Worm (Caenorhabditis elegans) whole organism, midembryonic: ENCODE results near the gene Y47D7A.18.

Experiments
- T22C8.4 ChIP-seq: fragments of 200-800 bp; sonication (Bioruptor generic); IDR thresholded peaks from 2 replicates; pipeline ENCODE4 v1.3.6; 2022; ENCODE audit warnings: missing genetic modification characterization, missing compliant biosample characterization
- cog-1 ChIP-seq: sonication (generic microtip); optimal IDR thresholded peaks from 2 replicates; lab custom pipeline; 2016; ENCODE audit warnings: missing genetic modification characterization, missing compliant biosample characterization
- flt-1 ChIP-seq: fragments of 200-800 bp; sonication (Bioruptor generic); IDR thresholded peaks from 2 replicates; pipeline ENCODE4 v1.3.6; 2022; ENCODE audit warnings: missing genetic modification characterization, missing compliant biosample characterization
- klf-2 ChIP-seq: fragments of 200-800 bp; sonication (Bioruptor generic); conservative IDR thresholded peaks from 2 replicates; pipeline ENCODE4 v1.3.6; 2022; ENCODE audit warnings: missing genetic modification reagents, missing genetic modification characterization, missing compliant biosample characterization
- med-1 ChIP-seq: sonication (generic microtip); optimal IDR thresholded peaks from 2 replicates; lab custom pipeline; 2017; ENCODE audit warnings: missing genetic modification characterization, mild to moderate bottlenecking, missing compliant biosample characterization, antibody characterized with exemption, missing genetic modification reagents; ENCODE audit not compliant: insufficient read depth
- tab-1 ChIP-seq: fragments of 200-800 bp; sonication (Bioruptor generic); IDR thresholded peaks from 2 replicates; pipeline ENCODE4 v1.3.6; 2022; ENCODE audit warnings: missing genetic modification characterization, missing compliant biosample characterization
- ztf-23 ChIP-seq: fragments of 200-800 bp; sonication (Bioruptor generic); IDR thresholded peaks from 2 replicates; pipeline ENCODE4 v1.3.6; 2022; ENCODE audit warnings: missing genetic modification reagents, missing genetic modification characterization, missing compliant biosample characterization
- ztf-29 ChIP-seq: fragments of 200-800 bp; sonication (Bioruptor generic); IDR thresholded peaks from 2 replicates; pipeline ENCODE4 v1.3.6; 2022; ENCODE audit warnings: missing genetic modification reagents, missing genetic modification characterization, missing compliant biosample characterization

DNA sequence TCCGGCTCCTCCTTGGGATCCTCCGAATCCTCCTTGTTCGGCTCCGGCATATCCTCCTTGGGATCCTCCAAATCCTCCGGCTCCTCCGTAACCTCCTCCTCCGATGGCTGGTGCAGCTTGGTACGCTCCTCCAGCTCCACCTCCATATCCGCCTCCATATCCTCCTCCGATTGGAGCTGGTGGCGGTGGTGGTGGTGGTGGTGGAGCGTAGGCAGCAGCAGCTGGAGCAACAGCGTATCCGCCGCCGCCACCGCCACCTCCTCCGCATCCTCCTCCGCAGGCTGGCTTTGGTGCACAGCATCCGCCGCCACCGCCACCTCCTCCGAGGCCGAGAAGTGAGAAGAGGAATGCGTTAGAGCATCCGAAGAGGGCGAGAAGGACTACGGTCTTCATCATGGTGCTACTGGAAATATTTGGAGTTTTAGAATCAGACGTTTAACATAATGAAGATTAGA, 16.2 kb upstream of the Y47D7A.18 start, which contains the start of gene Y47D7A.15:
- TF ChIP-seq flt-1 (GFP tag; lab: Robert Waterston, UW) (0 out of 2 replicates have a peak, but pooled peaks have one; percentile 39), ztf-29 (GFP tag; lab: Robert Waterston, UW) (no peak), ztf-23 (GFP tag; lab: Robert Waterston, UW) (no peak), cog-1 (no peak), tab-1 (GFP tag; lab: Robert Waterston, UW) (no peak), klf-2 (no peak), med-1 (GFP tag; lab: Kevin White, UChicago) (no peak), T22C8.4 (GFP tag; lab: Robert Waterston, UW) (no peak)
